Worm (Caenorhabditis elegans): ENCODE results near the gene sru-39.
A peak's percentile ranks its signal among the peaks of the same experiment; 100 is the strongest.

sru-39 gene

ce11 chrV:9803176-9803575 is at the start of gene sru-39:
TSS of gene sru-39 (plus strand) at chrV:9803476.
- TF ChIP-seq lin-11 (tag; optimal IDR thresholded peaks at IDR 0.05) (no peak), nhr-6 (tag; optimal IDR thresholded peaks at IDR 0.05) (no peak)

ce11 chrV:9753554-9753953 is 49.7 kb upstream of the sru-39 start:
- TF ChIP-seq gmeb-1 (tag; optimal IDR thresholded peaks at IDR 0.05) (no peak), R02D3.7 (tag; optimal IDR thresholded peaks at IDR 0.05) (no peak), egl-27 (tag; optimal IDR thresholded peaks at IDR 0.05) (no peak), sem-4 (tag; optimal IDR thresholded peaks at IDR 0.05) (no peak), unc-62 (GFP tag; optimal IDR thresholded peaks at IDR 0.05) (no peak), ztf-11 (tag; optimal IDR thresholded peaks at IDR 0.05) (no peak), F13H6.1 (tag; optimal IDR thresholded peaks at IDR 0.05) (no peak), mdl-1 (tag; optimal IDR thresholded peaks at IDR 0.05) (no peak), nhr-77 (tag; optimal IDR thresholded peaks at IDR 0.05) (no peak), ama-1 (optimal IDR thresholded peaks at IDR 0.05) (no peak), blmp-1 (tag; optimal IDR thresholded peaks at IDR 0.05; ENCODE audit: insufficient read depth) (no peak), skn-1 (tag; optimal IDR thresholded peaks at IDR 0.05) (no peak), sma-9 (GFP tag; optimal IDR thresholded peaks at IDR 0.05) (no peak), sma-9 (tag; optimal IDR thresholded peaks at IDR 0.05) (no peak), lin-39 (tag; optimal IDR thresholded peaks at IDR 0.05) (no peak), mbf-1 (tag; optimal IDR thresholded peaks at IDR 0.05) (no peak), ceh-16 (tag; optimal IDR thresholded peaks at IDR 0.05) (no peak), nhr-23 (tag; optimal IDR thresholded peaks at IDR 0.05) (no peak)

- TF ChIP-seq dmd-4 (tag; optimal IDR thresholded peaks at IDR 0.05) (no peak), F13H6.1 (tag; optimal IDR thresholded peaks at IDR 0.05) (no peak), egl-27 (tag; optimal IDR thresholded peaks at IDR 0.05) (no peak), unc-55 (GFP tag; optimal IDR thresholded peaks at IDR 0.05) (no peak), skn-1 (tag; optimal IDR thresholded peaks at IDR 0.05) (no peak), gmeb-1 (tag; optimal IDR thresholded peaks at IDR 0.05) (no peak), nhr-129 (tag; optimal IDR thresholded peaks at IDR 0.05) (no peak)
Measured at ce11 chrV:9754459-9754858, 48.8 kb upstream of the sru-39 start, which contains the start of gene F58E6.5. TSS of gene F58E6.5 (minus strand) at chrV:9754559.

ce11 chrV:9755725-9756124 is 47.6 kb upstream of the sru-39 start, which contains the start of gene F58E6.8:
TSS of gene F58E6.8 (minus strand) at chrV:9755825.
- no peak for TF ChIP-seq nhr-10 (tag; optimal IDR thresholded peaks at IDR 0.05)
- no peak for TF ChIP-seq ztf-1 (GFP tag; conservative IDR thresholded peaks at IDR 0.05)
- no peak for TF ChIP-seq C34F6.9 (tag; optimal IDR thresholded peaks at IDR 0.05)
- no peak for TF ChIP-seq nhr-129 (tag; optimal IDR thresholded peaks at IDR 0.05)
- no peak for TF ChIP-seq gmeb-1 (tag; optimal IDR thresholded peaks at IDR 0.05)
- TF ChIP-seq egl-27 (tag; optimal IDR thresholded peaks at IDR 0.05), result no peak
- no peak for TF ChIP-seq F13H6.1 (tag; optimal IDR thresholded peaks at IDR 0.05)
- no peak for TF ChIP-seq sma-9 (GFP tag; optimal IDR thresholded peaks at IDR 0.05)
- no peak for TF ChIP-seq sma-9 (tag; optimal IDR thresholded peaks at IDR 0.05)
- no peak for TF ChIP-seq lin-11 (tag; optimal IDR thresholded peaks at IDR 0.05)
- no peak for TF ChIP-seq ztf-4 (tag; optimal IDR thresholded peaks at IDR 0.05)
- no peak for TF ChIP-seq mab-5 (tag; optimal IDR thresholded peaks at IDR 0.05)
- no peak for TF ChIP-seq unc-62 (GFP tag; optimal IDR thresholded peaks at IDR 0.05)
- TF ChIP-seq nhr-237 (tag; optimal IDR thresholded peaks at IDR 0.05), result no peak
- TF ChIP-seq nhr-25 (tag; optimal IDR thresholded peaks at IDR 0.05), result no peak
- TF ChIP-seq ama-1 (optimal IDR thresholded peaks at IDR 0.05), result no peak

- peak; percentile 81 for TF ChIP-seq fos-1 (tag; optimal IDR thresholded peaks at IDR 0.05)
- peak; percentile 34 for TF ChIP-seq nhr-129 (tag; optimal IDR thresholded peaks at IDR 0.05)
- TF ChIP-seq crh-2 (tag; optimal IDR thresholded peaks at IDR 0.05), result peak; percentile 50
- TF ChIP-seq lin-13 (GFP tag; optimal IDR thresholded peaks at IDR 0.05), result peak; percentile 9
- TF ChIP-seq nhr-12 (tag; optimal IDR thresholded peaks at IDR 0.05), result no peak
- TF ChIP-seq sma-9 (GFP tag; optimal IDR thresholded peaks at IDR 0.05), result peak; percentile 59
- TF ChIP-seq sma-9 (tag; optimal IDR thresholded peaks at IDR 0.05), result no peak
Measured at ce11 chrV:9756242-9756641, 47.0 kb upstream of the sru-39 start, which contains the start of gene hrg-3. TSS of gene hrg-3 (plus strand) at chrV:9756468.

- TF ChIP-seq C34F6.9 (tag; optimal IDR thresholded peaks at IDR 0.05) (no peak), R02D3.7 (tag; optimal IDR thresholded peaks at IDR 0.05) (no peak), crh-2 (tag; optimal IDR thresholded peaks at IDR 0.05) (no peak), nhr-10 (tag; optimal IDR thresholded peaks at IDR 0.05) (no peak), mab-5 (tag; optimal IDR thresholded peaks at IDR 0.05) (no peak), nhr-12 (tag; optimal IDR thresholded peaks at IDR 0.05) (no peak), lin-11 (tag; optimal IDR thresholded peaks at IDR 0.05) (no peak), lin-13 (GFP tag; optimal IDR thresholded peaks at IDR 0.05) (no peak), unc-62 (GFP tag; optimal IDR thresholded peaks at IDR 0.05) (no peak), fos-1 (tag; optimal IDR thresholded peaks at IDR 0.05) (no peak), sma-3 (GFP tag; optimal IDR thresholded peaks at IDR 0.05) (no peak), gmeb-1 (tag; optimal IDR thresholded peaks at IDR 0.05) (no peak)
Measured at ce11 chrV:9757884-9758283, 45.4 kb upstream of the sru-39 start, which contains the start of gene F58E6.11. TSS of gene F58E6.11 (minus strand) at chrV:9757984.
